Fruit fly (Drosophila melanogaster) whole organism, embryonic: ENCODE measurements around the gene CG32801.

Source experiments
- Antp ChIP-seq: fragments of 200-800 bp; sonication (Bioruptor generic); optimal IDR thresholded peaks from 3 replicates; lab custom pipeline; 2016; ENCODE audit warnings: missing biosample characterization, missing genetic modification characterization
- C15 ChIP-seq: fragments of 200-800 bp; sonication (Bioruptor generic); IDR thresholded peaks from 3 replicates; pipeline ENCODE4 v1.3.6; 2022; ENCODE audit warnings: missing biosample characterization, missing genetic modification characterization
- CG10959 ChIP-seq: fragments of 200-800 bp; sonication (Bioruptor generic); IDR thresholded peaks from 2 replicates; pipeline ENCODE4 v1.3.6; 2022; ENCODE audit warnings: missing biosample characterization, missing genetic modification characterization
- CG11504 ChIP-seq: fragments of 200-800 bp; sonication (Bioruptor generic); optimal IDR thresholded peaks from 3 replicates; lab custom pipeline; 2019; ENCODE audit warnings: missing biosample characterization, mild to moderate bottlenecking, missing genetic modification characterization, moderate library complexity
- CG12236 ChIP-seq: fragments of 200-800 bp; sonication (Bioruptor generic); optimal IDR thresholded peaks from 2 replicates; lab custom pipeline; 2016; ENCODE audit warnings: missing biosample characterization, missing genetic modification characterization
- CG12769 ChIP-seq: fragments of 200-800 bp; sonication (Bioruptor generic); optimal IDR thresholded peaks from 2 replicates; lab custom pipeline; 2019; ENCODE audit warnings: missing biosample characterization, mild to moderate bottlenecking, missing genetic modification characterization, moderate library complexity
- CG14014 ChIP-seq: fragments of 200-800 bp; sonication (Bioruptor generic); IDR thresholded peaks from 2 replicates; pipeline ENCODE4 v1.3.6; 2022; ENCODE audit warnings: missing biosample characterization, missing genetic modification characterization
- CG14860 ChIP-seq: fragments of 200-800 bp; sonication (Bioruptor generic); IDR thresholded peaks from 3 replicates; pipeline ENCODE4 v1.3.6; 2022; ENCODE audit warnings: missing biosample characterization, missing genetic modification characterization; ENCODE audit not compliant: partially characterized antibody
- CG16815 ChIP-seq: fragments of 200-800 bp; sonication (Bioruptor generic); optimal IDR thresholded peaks from 3 replicates; lab custom pipeline; 2017; ENCODE audit warnings: missing biosample characterization, mild to moderate bottlenecking, missing genetic modification characterization
- CG17568 ChIP-seq: fragments of 200-800 bp; sonication (Bioruptor generic); optimal IDR thresholded peaks from 2 replicates; lab custom pipeline; 2018; ENCODE audit warnings: missing biosample characterization, mild to moderate bottlenecking, missing genetic modification characterization, moderate library complexity
- CG18011 ChIP-seq: fragments of 200-800 bp; sonication (Bioruptor generic); optimal IDR thresholded peaks from 2 replicates; lab custom pipeline; 2017; ENCODE audit warnings: missing biosample characterization, missing genetic modification characterization, mild to moderate bottlenecking, moderate library complexity, missing genotype
- CG18476 ChIP-seq: fragments of 200-800 bp; sonication (Bioruptor generic); optimal IDR thresholded peaks from 2 replicates; lab custom pipeline; 2016; ENCODE audit warnings: missing biosample characterization, mild to moderate bottlenecking, missing genetic modification characterization
- CG18764 ChIP-seq: fragments of 200-800 bp; sonication (Bioruptor generic); optimal IDR thresholded peaks from 3 replicates; lab custom pipeline; 2016; ENCODE audit warnings: missing biosample characterization, missing genetic modification characterization
- CG2678 ChIP-seq: fragments of 200-800 bp; sonication (Bioruptor generic); optimal IDR thresholded peaks from 3 replicates; lab custom pipeline; 2019; ENCODE audit warnings: missing biosample characterization, mild to moderate bottlenecking, missing genetic modification characterization, moderate library complexity
- CG30403 ChIP-seq: fragments of 200-800 bp; sonication (Bioruptor generic); optimal IDR thresholded peaks from 3 replicates; lab custom pipeline; 2016; ENCODE audit warnings: missing biosample characterization, missing genetic modification characterization
- CG33557 ChIP-seq: fragments of 200-800 bp; sonication (Bioruptor generic); optimal IDR thresholded peaks from 2 replicates; lab custom pipeline; 2019; ENCODE audit warnings: missing biosample characterization, mild to moderate bottlenecking, missing genetic modification characterization, moderate library complexity
- CG4854 ChIP-seq: fragments of 200-800 bp; sonication (Bioruptor generic); optimal IDR thresholded peaks from 2 replicates; lab custom pipeline; 2016; ENCODE audit warnings: missing biosample characterization, missing genetic modification characterization, inconsistent platforms
- CG7357 ChIP-seq: fragments of 200-800 bp; sonication (Bioruptor generic); IDR thresholded peaks from 3 replicates; pipeline ENCODE4 v1.3.6; 2022; ENCODE audit warnings: missing biosample characterization, missing genetic modification characterization
- CG9727 ChIP-seq: fragments of 200-800 bp; sonication (Bioruptor generic); optimal IDR thresholded peaks from 3 replicates; lab custom pipeline; 2017; ENCODE audit warnings: missing biosample characterization, mild to moderate bottlenecking, missing genetic modification characterization
- D ChIP-seq, 2 experiments: fragments of 200-800 bp in 1 of 2; fragments of >200 bp in 1 of 2; sonication (Bioruptor generic) in 1 of 2; optimal IDR thresholded peaks; 2 replicates in 1 of 2; 3 replicates in 1 of 2; lab custom pipeline; 2017; ENCODE audit warnings: mild to moderate bottlenecking in 1 of 2, missing biosample characterization in 1 of 2, missing genetic modification characterization in 1 of 2, missing genetic modification reagents in 1 of 2
- Doc2 ChIP-seq: fragments of 200-800 bp; sonication (Bioruptor generic); IDR thresholded peaks from 2 replicates; pipeline ENCODE4 v1.3.6; 2022; ENCODE audit warnings: missing biosample characterization, missing genetic modification characterization
- Drgx ChIP-seq: fragments of 200-800 bp; sonication (Bioruptor generic); IDR thresholded peaks from 2 replicates; pipeline ENCODE4 v1.3.6; 2022; ENCODE audit warnings: missing biosample characterization, missing genetic modification characterization
- Gsc ChIP-seq: fragments of 200-800 bp; sonication (Bioruptor generic); IDR thresholded peaks from 2 replicates; pipeline ENCODE4 v1.3.6; 2022; ENCODE audit warnings: missing biosample characterization, missing genetic modification characterization
- Lim3 ChIP-seq: fragments of 200-800 bp; sonication (Bioruptor generic); IDR thresholded peaks from 2 replicates; pipeline ENCODE4 v1.3.6; 2022; ENCODE audit warnings: missing biosample characterization, missing genetic modification characterization
- NC2β ChIP-seq: fragments of 200-800 bp; sonication (Bioruptor generic); optimal IDR thresholded peaks from 2 replicates; lab custom pipeline; 2016; ENCODE audit warnings: missing biosample characterization, missing genetic modification characterization
- Opbp ChIP-seq: fragments of 200-800 bp; sonication (Bioruptor generic); IDR thresholded peaks from 3 replicates; pipeline ENCODE4 v1.3.6; 2022; ENCODE audit warnings: missing biosample characterization, missing genetic modification characterization; ENCODE audit not compliant: partially characterized antibody
- Ptx1 ChIP-seq: fragments of 200-800 bp; sonication (Bioruptor generic); IDR thresholded peaks from 2 replicates; pipeline ENCODE4 v1.3.6; 2022; ENCODE audit warnings: missing biosample characterization, missing genetic modification characterization
- Spps ChIP-seq: fragments of 200-800 bp; sonication (Bioruptor generic); optimal IDR thresholded peaks from 2 replicates; lab custom pipeline; 2018; ENCODE audit warnings: missing biosample characterization, mild to moderate bottlenecking, missing genetic modification characterization
- Usf ChIP-seq: fragments of 200-800 bp; sonication (Bioruptor generic); optimal IDR thresholded peaks from 2 replicates; lab custom pipeline; 2017; ENCODE audit warnings: missing genotype, missing biosample characterization, missing genetic modification characterization
- Xbp1 ChIP-seq: fragments of 200-800 bp; sonication (Bioruptor generic); optimal IDR thresholded peaks from 3 replicates; lab custom pipeline; 2016; ENCODE audit warnings: missing biosample characterization, mild to moderate bottlenecking, missing genetic modification characterization
- abd-A ChIP-seq: fragments of 200-800 bp; sonication (Bioruptor generic); optimal IDR thresholded peaks from 3 replicates; lab custom pipeline; 2019; ENCODE audit warnings: missing biosample characterization, mild to moderate bottlenecking, missing genetic modification characterization, moderate library complexity
- al ChIP-seq: fragments of 200-800 bp; sonication (Bioruptor generic); IDR thresholded peaks from 2 replicates; pipeline ENCODE4 v1.3.6; 2022; ENCODE audit warnings: missing biosample characterization, missing genetic modification characterization
- amos ChIP-seq: fragments of 200-800 bp; sonication (Bioruptor generic); IDR thresholded peaks from 2 replicates; pipeline ENCODE4 v1.3.6; 2022; ENCODE audit warnings: missing biosample characterization, missing genetic modification characterization; ENCODE audit not compliant: partially characterized antibody
- ase ChIP-seq: fragments of 200-800 bp; sonication (Bioruptor generic); IDR thresholded peaks from 3 replicates; pipeline ENCODE4 v1.3.6; 2022; ENCODE audit warnings: missing biosample characterization, missing genetic modification characterization
- dm ChIP-seq: fragments of 200-800 bp; sonication (Bioruptor generic); optimal IDR thresholded peaks from 3 replicates; lab custom pipeline; 2016; ENCODE audit warnings: missing biosample characterization, missing genetic modification characterization
- ftz-f1 ChIP-seq: fragments of 200-800 bp; sonication (Bioruptor generic); optimal IDR thresholded peaks from 2 replicates; lab custom pipeline; 2016; ENCODE audit warnings: missing biosample characterization, missing genetic modification characterization
- ham ChIP-seq: fragments of 200-800 bp; sonication (Bioruptor generic); IDR thresholded peaks from 2 replicates; pipeline ENCODE4 v1.3.6; 2022; ENCODE audit warnings: missing biosample characterization, missing genetic modification characterization
- hth ChIP-seq: fragments of >200 bp; optimal IDR thresholded peaks from 2 replicates; lab custom pipeline; 2017; ENCODE audit warnings: inconsistent platforms
- jumu ChIP-seq: fragments of 200-800 bp; sonication (Bioruptor generic); optimal IDR thresholded peaks from 3 replicates; lab custom pipeline; 2016; ENCODE audit warnings: missing biosample characterization, missing genetic modification characterization
- luna ChIP-seq: fragments of 200-800 bp; sonication (Bioruptor generic); optimal IDR thresholded peaks from 2 replicates; lab custom pipeline; 2016; ENCODE audit warnings: missing biosample characterization, missing genetic modification characterization
- mld ChIP-seq: fragments of 200-800 bp; sonication (Bioruptor generic); IDR thresholded peaks from 3 replicates; pipeline ENCODE4 v1.3.6; 2022; ENCODE audit warnings: missing biosample characterization, missing genetic modification characterization; ENCODE audit not compliant: partially characterized antibody
- org-1 ChIP-seq: fragments of 200-800 bp; sonication (Bioruptor generic); optimal IDR thresholded peaks from 2 replicates; lab custom pipeline; 2017; ENCODE audit warnings: missing biosample characterization, missing genetic modification characterization
- phol ChIP-seq: fragments of 200-800 bp; sonication (Bioruptor generic); optimal IDR thresholded peaks from 3 replicates; lab custom pipeline; 2018; ENCODE audit warnings: missing biosample characterization, mild to moderate bottlenecking, missing genetic modification characterization, moderate library complexity
- prd ChIP-seq, 3 experiments: fragments of >200 bp in 2 of 3; fragments of 200-800 bp in 1 of 3; sonication (Bioruptor generic) in 1 of 3; optimal IDR thresholded peaks in 2 of 3; IDR thresholded peaks in 1 of 3; 2 replicates in 2 of 3; 3 replicates in 1 of 3; pipeline versions ENCODE4 v1.3.6 to Lab custom; 2017 to 2022; ENCODE audit warnings: missing biosample characterization in 1 of 3, missing genetic modification characterization in 1 of 3
- psq ChIP-seq: fragments of 200-800 bp; sonication (Bioruptor generic); optimal IDR thresholded peaks from 2 replicates; lab custom pipeline; 2017; ENCODE audit warnings: missing biosample characterization, missing genetic modification characterization
- shn ChIP-seq: fragments of 200-800 bp; sonication (Bioruptor generic); optimal IDR thresholded peaks from 3 replicates; lab custom pipeline; 2016; ENCODE audit warnings: missing biosample characterization, missing genetic modification characterization
- trem ChIP-seq: fragments of 200-800 bp; optimal IDR thresholded peaks from 3 replicates; lab custom pipeline; 2019; ENCODE audit warnings: missing biosample characterization, mild to moderate bottlenecking, missing genetic modification characterization, moderate library complexity
- unpg ChIP-seq: fragments of 200-800 bp; sonication (Bioruptor generic); optimal IDR thresholded peaks from 3 replicates; lab custom pipeline; 2018; ENCODE audit warnings: missing biosample characterization, mild to moderate bottlenecking, missing genetic modification characterization, moderate library complexity

Gene CG32801

DNA sequence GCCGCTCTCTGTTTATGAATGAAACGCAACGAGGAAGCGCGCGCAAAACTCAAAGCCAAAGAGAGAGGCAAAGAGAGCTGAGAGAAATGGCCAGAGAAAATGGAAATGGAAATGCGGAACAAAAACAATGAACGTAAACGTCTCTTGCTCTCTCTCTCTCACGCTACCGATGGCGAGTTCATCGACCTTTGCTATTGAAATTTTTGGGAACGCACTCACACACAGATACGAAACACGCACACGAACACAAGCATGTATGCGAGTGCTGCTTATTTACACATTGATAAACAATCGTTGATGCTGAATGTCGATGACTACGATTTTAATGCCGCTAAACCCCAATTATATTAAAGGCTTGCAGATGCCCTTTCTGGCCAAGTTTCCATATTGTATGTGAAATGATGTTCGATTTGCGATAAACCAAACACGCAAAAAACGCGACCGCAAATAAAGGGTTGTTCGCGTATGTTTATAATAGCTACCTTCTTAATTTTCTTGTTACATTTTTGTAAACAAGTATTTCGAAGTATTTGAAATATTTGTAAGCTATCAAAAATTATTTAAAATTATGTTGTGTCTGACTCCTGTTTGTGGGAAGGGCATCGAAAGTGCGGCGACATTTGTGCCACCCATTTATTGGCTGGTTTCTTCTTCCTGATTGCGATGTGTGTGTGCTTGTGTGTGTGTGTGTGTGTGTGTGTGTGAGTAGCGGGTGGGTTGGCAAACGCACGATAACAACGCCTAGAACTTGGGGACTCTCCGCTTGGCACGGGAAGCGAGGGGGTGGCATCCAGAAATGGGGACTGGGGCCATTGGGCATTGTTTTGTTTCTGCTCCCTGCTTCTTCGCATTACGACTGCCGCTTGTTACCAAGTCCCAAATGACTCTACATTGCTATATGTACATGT, 40.6 kb upstream of the CG32801 start:
- no peak for TF ChIP-seq psq (GFP tag; lab: Kevin White, UChicago)
- TF ChIP-seq CG9727 (GFP tag; lab: Kevin White, UChicago): peak; percentile 72
- TF ChIP-seq Usf: peak; percentile 71
- peak; percentile 71 for TF ChIP-seq CG16815 (GFP tag; lab: Kevin White, UChicago)
- TF ChIP-seq CG30403 (GFP tag; lab: Kevin White, UChicago): peak; percentile 75
- peak; percentile 56 for TF ChIP-seq CG12236 (GFP tag; lab: Kevin White, UChicago)
- peak; percentile 72 for TF ChIP-seq org-1 (GFP tag; lab: Kevin White, UChicago)
- TF ChIP-seq hth (lab: Kevin White, UChicago): no peak
- TF ChIP-seq ase (GFP tag; lab: Robert Waterston, UW): peak; percentile 14; the same call in 1 of the 3 replicates
- TF ChIP-seq CG18011: peak; percentile 51
- peak; percentile 47 for TF ChIP-seq CG12769 (tag; lab: Kevin White, UChicago)
- peak; percentile 82 for TF ChIP-seq CG11504 (tag; lab: Kevin White, UChicago)
- no peak for TF ChIP-seq prd (optimal IDR thresholded peaks at IDR 0.05; lab: Kevin White, UChicago)
- TF ChIP-seq prd (GFP tag; IDR thresholded peaks at IDR 0.05; lab: Robert Waterston, UW): peak; percentile 67; the same call in 2 of the 3 replicates
- no peak for TF ChIP-seq CG7357 (GFP tag; lab: Robert Waterston, UW)
- TF ChIP-seq Xbp1 (GFP tag; lab: Kevin White, UChicago): peak; percentile 68
- TF ChIP-seq Lim3 (GFP tag; lab: Robert Waterston, UW): no peak
- peak; percentile 66 for TF ChIP-seq NC2β
- TF ChIP-seq CG4854 (GFP tag; lab: Kevin White, UChicago): peak; percentile 52
- no peak for TF ChIP-seq CG10959 (GFP tag; lab: Robert Waterston, UW)
- TF ChIP-seq CG33557: peak; percentile 69
- no peak for TF ChIP-seq CG14860 (GFP tag; lab: Robert Waterston, UW)
- TF ChIP-seq ham (GFP tag; lab: Robert Waterston, UW): no peak
- peak; percentile 9 for TF ChIP-seq CG18764 (GFP tag; lab: Kevin White, UChicago)
- peak; percentile 41 for TF ChIP-seq CG17568 (GFP tag; lab: Kevin White, UChicago)
- peak; percentile 86 for TF ChIP-seq CG2678 (tag; lab: Kevin White, UChicago)
- no peak for TF ChIP-seq mld (GFP tag; lab: Robert Waterston, UW)
- peak; percentile 42 for TF ChIP-seq dm
- TF ChIP-seq Doc2: no peak
- TF ChIP-seq shn: peak; percentile 71
- no peak for TF ChIP-seq amos (GFP tag; lab: Robert Waterston, UW)
- no peak; the same call in 1 of the 2 replicates for TF ChIP-seq CG14014
- TF ChIP-seq C15 (GFP tag; lab: Robert Waterston, UW): no peak
- peak; percentile 72 for TF ChIP-seq unpg (GFP tag; lab: Kevin White, UChicago)
- no peak for TF ChIP-seq luna (GFP tag; lab: Kevin White, UChicago)
- TF ChIP-seq phol (tag; lab: Kevin White, UChicago): peak; percentile 87
- peak; percentile 32 for TF ChIP-seq trem (tag; lab: Kevin White, UChicago)
- TF ChIP-seq Ptx1 (GFP tag; lab: Robert Waterston, UW): peak; percentile 58
- TF ChIP-seq ftz-f1 (GFP tag; lab: Kevin White, UChicago): no peak
- peak; percentile 29 for TF ChIP-seq jumu (GFP tag; lab: Kevin White, UChicago)
- peak; percentile 30 for TF ChIP-seq abd-A (tag; lab: Kevin White, UChicago)
- TF ChIP-seq D (optimal IDR thresholded peaks at IDR 0.05; lab: Kevin White, UChicago): no peak
- TF ChIP-seq D (GFP tag; optimal IDR thresholded peaks at IDR 0.05; lab: Kevin White, UChicago): peak; percentile 87
- TF ChIP-seq Spps (tag; lab: Kevin White, UChicago): peak; percentile 63
- peak; percentile 27; the same call in 1 of the 2 replicates for TF ChIP-seq Gsc
- TF ChIP-seq Drgx: no peak
- no peak for TF ChIP-seq Opbp (GFP tag; lab: Robert Waterston, UW)
- TF ChIP-seq CG18476: peak; percentile 50
- TF ChIP-seq Antp (GFP tag; lab: Kevin White, UChicago): peak; percentile 46
- TF ChIP-seq al (GFP tag; lab: Robert Waterston, UW): peak; percentile 37; the same call in 1 of the 2 replicates
